Worm (Caenorhabditis elegans): ENCODE results near the gene C47G2.4.

ce11 chrII:11333846-11334638, 40.6 kb upstream of the C47G2.4 start:
- no peak for TF ChIP-seq pes-1 (GFP tag; IDR thresholded peaks at IDR 0.05)
- TF ChIP-seq F13C5.2 (tag; optimal IDR thresholded peaks at IDR 0.05), result no peak
- no peak for TF ChIP-seq ama-1 (optimal IDR thresholded peaks at IDR 0.05)
- TF ChIP-seq ceh-13 (GFP tag; optimal IDR thresholded peaks at IDR 0.05), result no peak
- TF ChIP-seq scrt-1 (GFP tag; IDR thresholded peaks at IDR 0.05), result no peak
- TF ChIP-seq flt-1 (GFP tag; IDR thresholded peaks at IDR 0.05), result no peak
- TF ChIP-seq ets-7 (tag; optimal IDR thresholded peaks at IDR 0.05), result no peak

Data from whole organism, early embryonic.